Worm (Caenorhabditis elegans) whole organism, L4 larva: ENCODE measurements around the gene ltah-1.1.

Experiments used
- R02D3.7 ChIP-seq: fragments of 150-350 bp; sonication (generic microtip); optimal IDR thresholded peaks from 3 replicates; lab custom pipeline; 2014; ENCODE audit warnings: missing biosample characterization, missing genetic modification characterization
- Y5F2A.4 ChIP-seq: fragments of 200-800 bp; sonication (Bioruptor generic); optimal IDR thresholded peaks from 2 replicates; lab custom pipeline; 2018; ENCODE audit warnings: mild to moderate bottlenecking, missing genetic modification characterization, missing compliant biosample characterization
- Y75B8A.6 ChIP-seq: fragments of 200-800 bp; sonication (Bioruptor generic); IDR thresholded peaks from 2 replicates; pipeline ENCODE4 v1.3.6; 2022; ENCODE audit warnings: missing genetic modification reagents, missing genetic modification characterization, missing compliant biosample characterization
- ama-1 ChIP-seq: fragments of 150-350 bp; optimal IDR thresholded peaks from 2 replicates; lab custom pipeline; 2014; ENCODE audit warnings: inconsistent platforms, mixed read lengths
- arid-1 ChIP-seq: fragments of 200-800 bp; sonication (Bioruptor generic); conservative IDR thresholded peaks from 2 replicates; pipeline ENCODE4 v1.3.6; 2022; ENCODE audit warnings: missing genetic modification reagents, missing genetic modification characterization, missing compliant biosample characterization
- ctbp-1 ChIP-seq: fragments of 200-800 bp; sonication (Bioruptor generic); IDR thresholded peaks from 2 replicates; pipeline ENCODE4 v1.3.6; 2022; ENCODE audit warnings: missing genetic modification reagents, missing genetic modification characterization, missing compliant biosample characterization
- daf-12 ChIP-seq: fragments of 150-350 bp; optimal IDR thresholded peaks from 2 replicates; lab custom pipeline; 2014; ENCODE audit warnings: missing biosample characterization, missing genetic modification reagents, missing genetic modification characterization
- daf-19 ChIP-seq: fragments of 200-800 bp; sonication (Bioruptor generic); conservative IDR thresholded peaks from 2 replicates; pipeline ENCODE4 v1.3.6; 2022; ENCODE audit warnings: missing genetic modification characterization, missing compliant biosample characterization
- dve-1 ChIP-seq: sonication (generic microtip); optimal IDR thresholded peaks from 2 replicates; lab custom pipeline; 2017; ENCODE audit warnings: antibody characterized with exemption, mild to moderate bottlenecking, missing genetic modification characterization, missing compliant biosample characterization; ENCODE audit not compliant: insufficient read depth
- egl-43 ChIP-seq: fragments of 200-800 bp; sonication (Bioruptor generic); IDR thresholded peaks from 2 replicates; pipeline ENCODE4 v1.3.6; 2022; ENCODE audit warnings: missing genetic modification reagents, missing genetic modification characterization, missing compliant biosample characterization
- hlh-11 ChIP-seq: fragments of 200-800 bp; sonication (Bioruptor generic); optimal IDR thresholded peaks from 2 replicates; lab custom pipeline; 2018; ENCODE audit warnings: mild to moderate bottlenecking, missing genetic modification characterization, missing compliant biosample characterization
- hlh-30 ChIP-seq: sonication (generic microtip); optimal IDR thresholded peaks from 2 replicates; lab custom pipeline; 2017; ENCODE audit warnings: antibody characterized with exemption, mild to moderate bottlenecking, missing genetic modification characterization, missing compliant biosample characterization; ENCODE audit not compliant: insufficient read depth
- hmg-1.1 ChIP-seq: fragments of 200-800 bp; sonication (Bioruptor generic); IDR thresholded peaks from 2 replicates; pipeline ENCODE4 v1.3.6; 2022; ENCODE audit warnings: missing genetic modification reagents, missing genetic modification characterization, missing compliant biosample characterization
- lin-13 ChIP-seq: fragments of 150-350 bp; optimal IDR thresholded peaks from 2 replicates; lab custom pipeline; 2014; ENCODE audit warnings: missing biosample characterization, missing genetic modification reagents, missing genetic modification characterization
- lin-15B ChIP-seq: fragments of 150-350 bp; sonication (generic microtip); optimal IDR thresholded peaks from 3 replicates; lab custom pipeline; 2014; ENCODE audit warnings: missing biosample characterization, missing genetic modification characterization
- lin-39 ChIP-seq: fragments of 150-350 bp; optimal IDR thresholded peaks from 2 replicates; lab custom pipeline; 2014; ENCODE audit warnings: missing biosample characterization, missing genetic modification reagents, missing genetic modification characterization
- mdt-29 ChIP-seq: fragments of 200-800 bp; sonication (Bioruptor generic); IDR thresholded peaks from 2 replicates; pipeline ENCODE4 v1.3.6; 2022; ENCODE audit warnings: missing genetic modification reagents, missing genetic modification characterization, missing compliant biosample characterization
- mep-1 ChIP-seq: fragments of 150-350 bp; sonication (generic microtip); optimal IDR thresholded peaks from 3 replicates; lab custom pipeline; 2014; ENCODE audit warnings: missing biosample characterization, missing genetic modification characterization
- mxl-2 ChIP-seq: fragments of 200-800 bp; sonication (Bioruptor generic); conservative IDR thresholded peaks from 2 replicates; pipeline ENCODE4 v1.3.6; 2022; ENCODE audit warnings: missing genetic modification reagents, missing genetic modification characterization, missing compliant biosample characterization
- mxl-3 ChIP-seq: fragments of 200-800 bp; sonication (Bioruptor generic); optimal IDR thresholded peaks from 2 replicates; lab custom pipeline; 2018; ENCODE audit warnings: mild to moderate bottlenecking, missing genetic modification characterization, missing compliant biosample characterization
- nhr-237 ChIP-seq: sonication (generic microtip); optimal IDR thresholded peaks from 2 replicates; lab custom pipeline; 2017; ENCODE audit warnings: missing biosample characterization, missing genetic modification characterization
- nhr-28 ChIP-seq: fragments of 150-350 bp; optimal IDR thresholded peaks from 2 replicates; lab custom pipeline; 2014; ENCODE audit warnings: missing biosample characterization, missing genetic modification characterization
- pha-4 ChIP-seq, 2 experiments: fragments of 150-350 bp in 1 of 2; fragments of 200-800 bp in 1 of 2; sonication (Bioruptor generic) in 1 of 2; IDR thresholded peaks in 1 of 2; optimal IDR thresholded peaks in 1 of 2; 2 replicates each; pipeline versions ENCODE4 v1.3.6 to Lab custom; 2014 to 2022; ENCODE audit warnings: missing genetic modification characterization in 2 of 2, missing genetic modification reagents in 2 of 2, missing biosample characterization in 1 of 2, missing compliant biosample characterization in 1 of 2
- set-16 ChIP-seq: fragments of 200-800 bp; sonication (Bioruptor generic); IDR thresholded peaks from 2 replicates; pipeline ENCODE4 v1.3.6; 2022; ENCODE audit warnings: missing genetic modification reagents, missing genetic modification characterization, missing compliant biosample characterization
- skn-1 ChIP-seq: fragments of 150-350 bp; optimal IDR thresholded peaks from 2 replicates; lab custom pipeline; 2014; ENCODE audit warnings: missing biosample characterization, missing genetic modification characterization
- snpc-1.2 ChIP-seq: fragments of 200-800 bp; sonication (Bioruptor generic); IDR thresholded peaks from 2 replicates; pipeline ENCODE4 v1.3.6; 2022; ENCODE audit warnings: missing genetic modification reagents, missing genetic modification characterization, missing compliant biosample characterization
- spr-1 ChIP-seq: sonication (generic microtip); optimal IDR thresholded peaks from 2 replicates; lab custom pipeline; 2016; ENCODE audit warnings: mild to moderate bottlenecking, missing genetic modification characterization, missing compliant biosample characterization
- tra-1 ChIP-seq: fragments of 200-800 bp; sonication (Bioruptor generic); IDR thresholded peaks from 2 replicates; pipeline ENCODE4 v1.3.6; 2022; ENCODE audit warnings: missing genetic modification reagents, missing genetic modification characterization, missing compliant biosample characterization
- unc-39 ChIP-seq: sonication (generic microtip); optimal IDR thresholded peaks from 2 replicates; lab custom pipeline; 2017; ENCODE audit warnings: missing biosample characterization, missing genetic modification characterization
- zag-1 ChIP-seq: fragments of 150-350 bp; optimal IDR thresholded peaks from 2 replicates; lab custom pipeline; 2014; ENCODE audit warnings: missing biosample characterization, missing genetic modification characterization
- zfp-3 ChIP-seq: fragments of 200-800 bp; sonication (Bioruptor generic); conservative IDR thresholded peaks from 2 replicates; pipeline ENCODE4 v1.3.6; 2022; ENCODE audit warnings: missing genetic modification reagents, missing genetic modification characterization, missing compliant biosample characterization
- zip-2 ChIP-seq: fragments of 150-350 bp; optimal IDR thresholded peaks from 2 replicates; lab custom pipeline; 2014; ENCODE audit warnings: missing biosample characterization, missing genetic modification characterization

ltah-1.1 gene

DNA sequence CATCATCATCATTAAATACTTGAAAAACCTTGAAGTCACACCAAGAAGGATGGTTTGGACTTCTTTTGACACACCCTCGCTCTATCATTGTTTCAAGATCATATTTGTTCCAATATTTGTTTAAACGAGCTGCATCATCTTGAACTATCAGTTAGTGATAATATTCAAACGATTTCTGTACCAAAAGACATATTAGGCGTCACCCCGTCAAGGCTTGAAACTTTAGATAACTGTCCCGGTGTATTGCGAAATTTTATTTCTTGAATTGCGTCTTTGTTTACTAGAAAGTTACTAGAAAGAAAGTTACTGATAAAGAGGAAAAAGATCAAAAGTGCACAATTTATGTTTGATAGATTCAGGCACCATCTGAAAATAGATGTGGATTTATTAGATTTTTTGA is 26.5 kb downstream of the ltah-1.1 start (continued):
- no peak for TF ChIP-seq spr-1 (tag; lab: Kevin White, UChicago)
- TF ChIP-seq snpc-1.2 (GFP tag; lab: Robert Waterston, UW), result no peak
- TF ChIP-seq nhr-28, result peak; percentile 31
- TF ChIP-seq ctbp-1 (GFP tag; lab: Robert Waterston, UW), result no peak
- TF ChIP-seq hlh-11 (tag; lab: Kevin White, UChicago), result peak; percentile 69
- no peak for TF ChIP-seq lin-39 (tag; lab: Kevin White, UChicago)
- TF ChIP-seq dve-1 (tag; lab: Kevin White, UChicago), result peak; percentile 70

DNA sequence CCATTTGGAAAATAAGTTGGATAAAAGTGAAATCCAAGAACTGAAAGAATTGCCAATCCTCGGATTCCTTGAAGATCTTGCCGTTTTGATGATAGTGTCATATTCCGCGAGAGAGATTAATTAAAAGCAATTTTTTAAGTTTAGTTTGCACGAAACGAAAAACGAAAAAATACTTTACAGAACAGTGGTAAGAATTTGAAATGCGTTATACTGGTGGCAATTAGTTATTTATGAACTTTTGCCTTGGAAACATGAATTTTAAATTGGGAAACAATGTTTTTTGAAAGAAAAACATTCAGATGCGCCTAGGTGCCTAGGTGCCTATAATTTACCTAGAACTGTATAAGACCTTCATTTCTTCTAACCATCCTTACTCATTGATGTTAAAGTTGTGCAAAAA is 28.3 kb downstream of the ltah-1.1 start, which contains the start of gene oac-57:
oac-57 (minus strand) TSS at position 101 of the 400 bp plus-strand sequence.
- TF ChIP-seq zfp-3 (GFP tag; lab: Robert Waterston, UW) (no peak), lin-15B (tag; lab: Kevin White, UChicago) (no peak), nhr-237 (tag; lab: Kevin White, UChicago) (no peak), daf-12 (tag; lab: Kevin White, UChicago) (no peak), Y75B8A.6 (GFP tag; lab: Robert Waterston, UW) (no peak), lin-13 (GFP tag; lab: Kevin White, UChicago) (no peak), set-16 (GFP tag; lab: Robert Waterston, UW) (no peak), tra-1 (GFP tag; lab: Robert Waterston, UW) (no peak), ctbp-1 (GFP tag; lab: Robert Waterston, UW) (no peak), Y5F2A.4 (GFP tag; lab: Kevin White, UChicago) (no peak), arid-1 (GFP tag; lab: Robert Waterston, UW) (no peak), pha-4 (GFP tag; IDR thresholded peaks at IDR 0.05; lab: Robert Waterston, UW) (no peak), pha-4 (tag; optimal IDR thresholded peaks at IDR 0.05; lab: Kevin White, UChicago) (no peak)

DNA sequence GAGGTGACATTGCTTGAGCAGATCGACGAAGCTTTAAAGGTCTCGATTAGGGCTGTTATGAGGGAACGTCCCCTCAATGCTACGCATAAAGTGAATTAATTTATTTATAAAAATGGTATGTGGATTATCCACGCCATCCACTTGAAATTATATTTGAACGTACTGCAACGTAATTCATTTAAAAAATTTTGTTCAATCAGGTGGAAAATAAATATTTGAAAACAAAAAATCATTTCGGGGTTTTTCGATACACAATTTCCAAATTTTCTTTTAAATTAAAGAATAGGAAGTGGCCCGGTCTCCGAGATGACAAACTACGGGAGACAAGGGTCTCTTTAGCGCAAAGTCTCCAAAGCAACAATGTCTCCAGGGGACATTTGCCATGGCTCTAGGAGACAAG is 32.2 kb downstream of the ltah-1.1 start, which contains the start of gene oac-58:
oac-58 (minus strand) TSS at position 101 of the 400 bp plus-strand sequence.
- no peak for TF ChIP-seq mxl-2 (GFP tag; lab: Robert Waterston, UW)
- TF ChIP-seq zip-2 (tag; lab: Kevin White, UChicago), result no peak
- no peak for TF ChIP-seq skn-1 (tag; lab: Kevin White, UChicago)
- TF ChIP-seq snpc-1.2 (GFP tag; lab: Robert Waterston, UW), result no peak
- TF ChIP-seq Y75B8A.6 (GFP tag; lab: Robert Waterston, UW), result no peak
- TF ChIP-seq unc-39 (tag; lab: Kevin White, UChicago), result no peak
- TF ChIP-seq ama-1 (lab: Kevin White, UChicago), result no peak
- TF ChIP-seq hmg-1.1 (GFP tag; lab: Robert Waterston, UW), result no peak
- TF ChIP-seq pha-4 (GFP tag; IDR thresholded peaks at IDR 0.05; lab: Robert Waterston, UW), result no peak
- TF ChIP-seq pha-4 (tag; optimal IDR thresholded peaks at IDR 0.05; lab: Kevin White, UChicago), result no peak
- no peak for TF ChIP-seq hlh-30 (tag; lab: Kevin White, UChicago)
- TF ChIP-seq daf-19, result no peak
- no peak for TF ChIP-seq R02D3.7 (tag; lab: Kevin White, UChicago)
- TF ChIP-seq zag-1 (tag; lab: Kevin White, UChicago), result no peak
- no peak for TF ChIP-seq mxl-3 (GFP tag; lab: Kevin White, UChicago)
- TF ChIP-seq daf-12 (tag; lab: Kevin White, UChicago), result no peak
- TF ChIP-seq mep-1 (tag; lab: Kevin White, UChicago), result no peak
- TF ChIP-seq mdt-29 (GFP tag; lab: Robert Waterston, UW), result no peak

DNA sequence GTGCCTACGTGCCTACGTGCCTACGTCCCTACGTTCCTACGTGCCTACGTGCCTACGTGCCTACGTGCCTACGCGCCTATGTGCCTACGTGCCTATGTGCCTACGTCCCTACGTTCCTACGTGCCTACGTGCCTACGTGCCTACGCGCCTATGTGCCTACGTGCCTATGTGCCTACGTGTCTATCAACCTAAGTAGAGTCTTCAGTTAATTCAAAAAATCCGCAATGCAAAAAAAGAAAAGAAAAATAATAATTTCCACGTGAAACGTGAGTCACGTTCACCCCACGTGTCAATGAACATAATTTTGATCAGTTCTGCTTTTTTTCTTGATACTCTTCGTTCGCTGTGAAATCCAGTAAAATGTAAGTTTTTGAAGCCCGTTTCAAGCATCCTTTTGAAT is 47.5 kb downstream of the ltah-1.1 start, which contains the start of gene F19B6.3:
F19B6.3 (plus strand) TSS at position 301 of the 400 bp plus-strand sequence.
- TF ChIP-seq egl-43 (GFP tag; lab: Robert Waterston, UW), result 0 out of 2 replicates have a peak, but pooled peaks have one; percentile 9
